Fruit fly (Drosophila melanogaster): ENCODE results near the gene TrxT.

DNA sequence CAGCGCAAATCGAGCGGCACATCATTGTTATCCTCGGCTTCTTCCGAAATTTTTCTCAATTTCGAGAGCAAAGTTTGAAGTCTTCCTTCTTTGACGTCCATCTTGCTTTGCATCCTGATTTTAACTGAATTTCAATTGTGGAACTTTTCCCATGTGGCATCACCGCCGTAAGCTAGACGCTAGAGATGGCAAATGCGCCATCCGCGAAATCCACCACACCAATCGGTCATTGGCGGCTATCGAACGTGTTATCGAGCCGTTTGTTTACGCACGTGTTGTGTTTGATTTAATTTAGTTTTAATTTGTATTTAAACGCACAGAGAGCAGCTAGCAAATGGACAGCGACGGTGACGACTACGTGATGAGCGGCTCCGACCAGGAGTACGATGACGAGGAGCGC, 5.5 kb upstream of the TrxT start, which contains the start of the genes CG15930 and Sas10:
- TF ChIP-seq insv (optimal IDR thresholded peaks at IDR 0.05), result no peak
- TF ChIP-seq Myc (optimal IDR thresholded peaks at IDR 0.05), result no peak
- TF ChIP-seq Sin3A (optimal IDR thresholded peaks at IDR 0.05), result no peak
- no peak for TF ChIP-seq h (optimal IDR thresholded peaks at IDR 0.05)
- TF ChIP-seq ttk (optimal IDR thresholded peaks at IDR 0.05), result no peak
